Fruit fly (Drosophila melanogaster) whole organism, pupa: ENCODE data around the gene CG12010.

Experiments
- CG10348 ChIP-seq: fragments of 200-800 bp; sonication (Bioruptor generic); IDR thresholded peaks from 2 replicates; pipeline ENCODE4 v1.3.6; 2022; ENCODE audit warnings: missing biosample characterization, missing genetic modification characterization
- CG12605 ChIP-seq: fragments of 200-800 bp; sonication (Bioruptor generic); IDR thresholded peaks from 2 replicates; pipeline ENCODE4 v1.3.6; 2022; ENCODE audit warnings: missing biosample characterization, missing genetic modification characterization
- CG13204 ChIP-seq: fragments of 200-800 bp; sonication (Bioruptor generic); optimal IDR thresholded peaks from 2 replicates; lab custom pipeline; 2018; ENCODE audit warnings: missing biosample characterization, mild to moderate bottlenecking, missing genetic modification characterization, moderate library complexity
- CG14655 ChIP-seq: fragments of 200-800 bp; sonication (Bioruptor generic); optimal IDR thresholded peaks from 3 replicates; lab custom pipeline; 2017; ENCODE audit warnings: mild to moderate bottlenecking, missing biosample characterization, missing genetic modification reagents, missing genetic modification characterization
- CG15710 ChIP-seq: fragments of 200-800 bp; sonication (Bioruptor generic); optimal IDR thresholded peaks from 2 replicates; lab custom pipeline; 2018; ENCODE audit warnings: missing biosample characterization, mild to moderate bottlenecking, missing genetic modification characterization, moderate library complexity
- CG17806 ChIP-seq: fragments of 200-800 bp; sonication (Bioruptor generic); optimal IDR thresholded peaks from 2 replicates; lab custom pipeline; 2018; ENCODE audit warnings: missing biosample characterization, mild to moderate bottlenecking, missing genetic modification characterization, moderate library complexity
- CG32121 ChIP-seq: fragments of 200-800 bp; sonication (Bioruptor generic); IDR thresholded peaks from 2 replicates; pipeline ENCODE4 v1.3.6; 2022; ENCODE audit warnings: missing biosample characterization, missing genetic modification characterization
- CG34367 ChIP-seq: fragments of 200-800 bp; sonication (Bioruptor generic); optimal IDR thresholded peaks from 2 replicates; lab custom pipeline; 2018; ENCODE audit warnings: missing biosample characterization, mild to moderate bottlenecking, missing genetic modification characterization
- CG4496 ChIP-seq: fragments of 200-800 bp; sonication (Bioruptor generic); IDR thresholded peaks from 3 replicates; pipeline ENCODE4 v1.3.6; 2022; ENCODE audit warnings: missing biosample characterization, missing genetic modification characterization
- CG8159 ChIP-seq: fragments of 200-800 bp; sonication (Bioruptor generic); optimal IDR thresholded peaks from 3 replicates; lab custom pipeline; 2018; ENCODE audit warnings: missing biosample characterization, mild to moderate bottlenecking, missing genetic modification characterization, moderate library complexity
- CG8301 ChIP-seq: fragments of 200-800 bp; sonication (Bioruptor generic); optimal IDR thresholded peaks from 2 replicates; lab custom pipeline; 2018; ENCODE audit warnings: missing biosample characterization, mild to moderate bottlenecking, missing genetic modification characterization
- CG9948 ChIP-seq: fragments of 200-800 bp; sonication (Bioruptor generic); optimal IDR thresholded peaks from 2 replicates; lab custom pipeline; 2018; ENCODE audit warnings: missing biosample characterization, mild to moderate bottlenecking, missing genetic modification characterization, moderate library complexity
- D1 ChIP-seq: fragments of 200-800 bp; sonication (Bioruptor generic); optimal IDR thresholded peaks from 2 replicates; lab custom pipeline; 2018; ENCODE audit warnings: missing biosample characterization, mild to moderate bottlenecking, missing genetic modification characterization, moderate library complexity
- EcR ChIP-seq: fragments of 200-800 bp; sonication (Bioruptor generic); optimal IDR thresholded peaks from 3 replicates; lab custom pipeline; 2019; ENCODE audit warnings: missing biosample characterization, missing genetic modification characterization, mild to moderate bottlenecking, moderate library complexity, missing genetic modification reagents
- Ets98B ChIP-seq: fragments of 200-800 bp; sonication (Bioruptor generic); IDR thresholded peaks from 2 replicates; pipeline ENCODE4 v1.3.6; 2022; ENCODE audit warnings: missing biosample characterization, missing genetic modification characterization
- Pif1A ChIP-seq: fragments of 200-800 bp; sonication (Bioruptor generic); optimal IDR thresholded peaks from 3 replicates; lab custom pipeline; 2016; ENCODE audit warnings: missing biosample characterization, missing genetic modification characterization
- Pif1B ChIP-seq: fragments of 200-800 bp; sonication (Bioruptor generic); optimal IDR thresholded peaks from 3 replicates; lab custom pipeline; 2016; ENCODE audit warnings: missing biosample characterization, missing genetic modification characterization
- Snoo ChIP-seq: fragments of 200-800 bp; sonication (Bioruptor generic); optimal IDR thresholded peaks from 3 replicates; lab custom pipeline; 2017; ENCODE audit warnings: missing biosample characterization, mild to moderate bottlenecking, missing genetic modification characterization, inconsistent platforms
- fd96Ca ChIP-seq: fragments of 200-800 bp; sonication (Bioruptor generic); IDR thresholded peaks from 3 replicates; pipeline ENCODE4 v1.3.6; 2022; ENCODE audit warnings: missing biosample characterization, missing genetic modification characterization
- gl ChIP-seq: fragments of 200-800 bp; sonication (Bioruptor generic); optimal IDR thresholded peaks from 2 replicates; lab custom pipeline; 2018; ENCODE audit warnings: missing biosample characterization, mild to moderate bottlenecking, missing genetic modification characterization
- rn ChIP-seq: fragments of 200-800 bp; sonication (Bioruptor generic); IDR thresholded peaks from 2 replicates; pipeline ENCODE4 v1.3.6; 2022; ENCODE audit warnings: missing biosample characterization, missing genetic modification characterization

The CG12010 gene

DNA sequence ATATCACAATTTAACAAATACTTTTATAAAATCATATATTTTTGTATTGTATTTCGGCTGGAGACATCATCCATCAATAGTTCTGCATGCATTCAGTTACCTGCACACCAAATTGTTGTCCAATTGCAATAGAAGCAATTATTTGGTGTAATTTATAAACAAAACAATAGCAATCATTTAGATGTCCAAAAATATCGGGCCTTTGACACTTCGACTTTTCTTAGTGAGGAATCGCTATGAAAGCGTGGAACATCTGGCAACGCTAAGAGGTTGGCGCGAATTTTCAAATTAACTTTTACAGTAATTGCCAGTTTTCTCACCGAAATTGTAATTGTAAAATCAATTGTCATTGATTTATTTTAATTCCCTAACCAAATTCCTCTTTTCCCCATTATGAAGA lies 39.3 kb upstream of the CG12010 start, which contains the start of gene CG14969:
Gene CG14969 (minus strand): TSS at position 195 of the 400 bp plus-strand sequence.
- TF ChIP-seq CG34367 (tag; lab: Kevin White, UChicago) = no peak
- TF ChIP-seq Ets98B = no peak
- TF ChIP-seq gl (tag; lab: Kevin White, UChicago) = no peak
- no peak for TF ChIP-seq CG9948 (tag; lab: Kevin White, UChicago)
- no peak for TF ChIP-seq Pif1B
- no peak for TF ChIP-seq CG15710
- no peak for TF ChIP-seq Snoo (tag; lab: Kevin White, UChicago)
- no peak for TF ChIP-seq CG10348 (GFP tag; lab: Robert Waterston, UW)
- TF ChIP-seq CG13204 (GFP tag; lab: Kevin White, UChicago) = no peak
- no peak for TF ChIP-seq CG8301
- no peak for TF ChIP-seq fd96Ca

DNA sequence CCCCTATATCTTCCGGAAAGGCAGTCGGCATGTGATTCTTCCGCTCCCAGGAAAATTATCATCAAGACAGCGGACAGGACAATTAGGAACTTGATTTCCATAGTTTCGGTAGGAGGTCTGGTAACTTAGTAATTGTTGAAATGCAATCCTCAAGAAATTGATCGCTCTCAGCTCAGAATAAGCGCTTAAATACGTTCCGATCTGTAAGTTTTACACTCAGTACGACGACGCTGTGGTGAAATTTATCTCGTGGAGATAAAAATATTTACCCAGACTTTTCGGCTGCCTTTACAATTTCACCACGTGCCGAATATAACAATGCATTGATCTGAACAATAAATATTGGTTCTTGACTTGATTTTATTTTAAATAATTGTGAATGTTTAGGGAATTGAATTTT lies 38.4 kb upstream of the CG12010 start, which contains the start of gene Drsl1:
Gene Drsl1 (minus strand): TSS at position 101 of the 400 bp plus-strand sequence.
- TF ChIP-seq CG8159 (tag; lab: Kevin White, UChicago) = no peak
- TF ChIP-seq CG14655 = no peak
- TF ChIP-seq CG12605 (GFP tag; lab: Robert Waterston, UW) = no peak
- no peak for TF ChIP-seq CG9948 (tag; lab: Kevin White, UChicago)
- TF ChIP-seq D1 (tag; lab: Kevin White, UChicago) = no peak

DNA sequence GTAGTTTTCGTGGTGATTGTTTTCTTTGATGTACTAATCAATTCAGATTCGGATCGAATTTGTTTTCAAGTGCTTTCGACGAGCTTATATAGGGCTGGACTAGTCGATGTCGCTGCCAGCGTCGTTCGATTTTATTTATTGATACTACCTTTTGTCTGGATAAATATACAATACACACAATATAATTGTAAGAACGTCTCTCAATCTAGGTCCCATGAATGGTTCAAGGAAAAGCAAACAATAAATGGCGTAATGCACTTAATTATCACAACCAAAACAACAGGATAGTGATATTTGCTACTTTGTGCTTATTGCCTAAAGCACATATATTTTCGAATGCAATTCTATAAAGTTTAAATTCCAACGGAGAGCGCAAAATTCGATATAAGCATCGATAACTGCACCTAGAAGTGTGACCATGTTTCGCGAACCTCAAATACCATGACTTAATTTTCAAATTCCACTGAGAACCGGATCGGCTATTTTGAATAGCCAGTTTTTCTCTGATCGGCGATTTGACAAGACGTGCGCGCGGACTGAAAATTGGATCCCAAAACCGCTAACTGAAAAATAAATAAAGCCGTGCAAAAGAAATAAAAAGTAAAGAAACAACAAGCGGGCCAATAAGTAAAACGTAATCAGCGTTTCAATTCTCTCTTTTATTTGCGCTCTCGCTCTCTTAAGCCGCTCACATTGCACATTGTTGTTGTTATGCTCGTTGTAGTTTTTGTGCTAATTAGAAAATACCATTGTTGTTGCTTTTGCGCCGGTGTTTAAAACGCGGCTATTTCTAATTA lies 37.5 kb upstream of the CG12010 start, which contains the start of the genes Drsl6 and kst:
Gene Drsl6 (minus strand): TSS at position 51 of the 797 bp plus-strand sequence.
Gene kst (plus strand): TSS at position 493 of the 797 bp plus-strand sequence.
- TF ChIP-seq CG12605 (GFP tag; lab: Robert Waterston, UW) (peak; percentile 82), D1 (tag; lab: Kevin White, UChicago) (no peak), Ets98B (peak; percentile 55; the same call in 1 of the 2 replicates), CG14655 (no peak), fd96Ca (peak; percentile 33; the same call in 1 of the 3 replicates), CG32121 (GFP tag; lab: Robert Waterston, UW) (peak; percentile 32; the same call in 1 of the 2 replicates), Snoo (tag; lab: Kevin White, UChicago) (no peak), CG17806 (tag; lab: Kevin White, UChicago) (peak; percentile 32), EcR (no peak), Pif1A (GFP tag; lab: Kevin White, UChicago) (no peak), CG15710 (peak; percentile 48), CG9948 (tag; lab: Kevin White, UChicago) (peak; percentile 17), CG13204 (GFP tag; lab: Kevin White, UChicago) (no peak), Pif1B (no peak), CG34367 (tag; lab: Kevin White, UChicago) (no peak), CG8159 (tag; lab: Kevin White, UChicago) (no peak), gl (tag; lab: Kevin White, UChicago) (peak; percentile 64), CG10348 (GFP tag; lab: Robert Waterston, UW) (no peak), CG8301 (no peak), rn (GFP tag; lab: Robert Waterston, UW) (peak; percentile 38; the same call in 1 of the 2 replicates), CG4496 (GFP tag; lab: Robert Waterston, UW) (peak; percentile 69)

DNA sequence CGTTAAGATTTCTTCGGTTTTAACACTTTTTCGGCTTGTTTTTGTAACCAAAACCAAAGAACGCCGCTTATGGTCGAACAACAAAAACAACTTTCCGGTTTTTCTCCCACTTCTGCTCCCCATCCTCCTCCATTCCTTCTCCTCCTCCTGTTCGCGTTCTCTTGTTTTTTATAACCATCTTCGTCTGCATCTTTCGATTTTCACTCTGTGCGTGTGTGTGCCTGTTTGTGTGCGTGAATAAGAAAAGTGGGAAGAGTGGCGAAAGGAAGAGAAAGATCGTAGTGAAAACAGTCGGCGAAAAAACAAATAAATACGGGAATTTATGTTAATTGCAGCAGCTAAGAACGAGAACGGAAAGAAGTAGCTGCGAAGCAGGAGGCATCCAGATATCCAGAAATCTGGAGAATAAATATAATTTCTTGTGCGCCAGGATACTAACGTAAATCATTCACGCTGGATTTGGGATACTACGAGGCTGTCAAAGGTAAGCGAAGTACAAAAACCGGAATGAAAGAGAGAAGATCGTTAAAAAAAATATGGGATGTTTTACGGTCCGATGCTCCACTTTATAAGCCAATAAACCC lies 36.6 kb upstream of the CG12010 start:
- TF ChIP-seq CG8301 = no peak
- TF ChIP-seq CG14655 = no peak
- TF ChIP-seq EcR = peak; percentile 17
- no peak for TF ChIP-seq CG17806 (tag; lab: Kevin White, UChicago)
- no peak for TF ChIP-seq rn (GFP tag; lab: Robert Waterston, UW)
- TF ChIP-seq Snoo (tag; lab: Kevin White, UChicago) = no peak

DNA sequence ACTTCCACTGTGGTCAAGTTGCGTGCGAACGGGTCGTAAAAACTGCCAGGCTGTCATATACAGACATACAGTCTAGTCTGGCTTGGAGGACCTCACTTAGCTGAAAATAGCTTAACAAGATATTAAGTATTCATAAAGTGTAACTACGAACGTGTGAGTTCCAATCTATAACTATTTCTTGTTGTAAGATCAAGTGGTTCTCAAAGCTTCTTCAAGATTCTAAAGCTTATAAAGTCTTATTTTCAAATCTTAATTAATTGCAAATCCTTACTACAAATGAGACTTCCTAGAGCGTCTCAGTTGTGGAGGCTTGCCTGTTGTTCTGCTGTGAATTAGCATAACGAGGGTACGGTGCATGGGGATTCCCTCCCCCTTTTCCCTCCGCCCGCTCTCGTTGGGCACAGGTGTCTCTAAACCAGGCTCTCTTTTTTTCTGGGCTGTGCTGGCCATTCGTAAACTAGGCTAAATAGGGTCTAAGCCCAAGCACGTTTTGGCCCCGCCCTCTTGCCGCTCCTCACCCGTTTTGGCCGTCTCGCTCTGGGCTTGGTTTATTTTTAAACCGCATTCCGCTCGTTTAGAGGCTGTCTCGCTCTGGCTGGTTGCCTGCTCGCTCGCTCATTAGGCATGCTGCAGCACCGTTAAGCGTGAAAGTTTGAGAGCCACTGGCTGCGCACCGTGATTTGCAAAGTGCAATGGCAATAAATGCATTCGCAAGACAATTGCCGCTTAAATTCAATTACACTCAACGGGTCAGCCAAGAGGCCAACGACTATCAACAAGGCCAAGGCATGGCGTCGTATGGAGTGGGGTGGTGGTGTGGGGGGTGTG lies 35.8 kb upstream of the CG12010 start:
- TF ChIP-seq Snoo (tag; lab: Kevin White, UChicago) = no peak
- TF ChIP-seq CG17806 (tag; lab: Kevin White, UChicago) = peak; percentile 43
- TF ChIP-seq CG15710 = peak; percentile 70
- TF ChIP-seq CG32121 (GFP tag; lab: Robert Waterston, UW) = no peak
- TF ChIP-seq EcR = peak; percentile 70
- peak; percentile 27 for TF ChIP-seq CG8301
- TF ChIP-seq CG34367 (tag; lab: Kevin White, UChicago) = peak; percentile 31
- TF ChIP-seq fd96Ca = no peak
- peak; percentile 62 for TF ChIP-seq CG8159 (tag; lab: Kevin White, UChicago)
- peak; percentile 35 for TF ChIP-seq CG13204 (GFP tag; lab: Kevin White, UChicago)
- peak; percentile 55 for TF ChIP-seq CG9948 (tag; lab: Kevin White, UChicago)
- TF ChIP-seq, all 21 proteins: peak for 8
